Fruit fly (Drosophila melanogaster): ENCODE data around the gene PTPMT1.

PTPMT1 gene

dm6 chr3R:23725711-23726349 lies 32.3 kb upstream of the PTPMT1 start (continued):
- TF ChIP-seq CG8388 (GFP tag; optimal IDR thresholded peaks at IDR 0.05) (no peak), chinmo (GFP tag; IDR thresholded peaks at IDR 0.05; ENCODE audit: partially characterized antibody) (0 out of 4 replicates have a peak, but pooled peaks have one; percentile 32), CG10267 (tag; optimal IDR thresholded peaks at IDR 0.05) (no peak), dmrt11E (tag; optimal IDR thresholded peaks at IDR 0.05) (no peak), mirr (GFP tag; optimal IDR thresholded peaks at IDR 0.05) (peak; percentile 63), CG10543 (GFP tag; optimal IDR thresholded peaks at IDR 0.05) (peak; percentile 86), Hey (tag; optimal IDR thresholded peaks at IDR 0.05) (peak; percentile 41), tll (GFP tag; optimal IDR thresholded peaks at IDR 0.05) (no peak), CG9437 (GFP tag; optimal IDR thresholded peaks at IDR 0.05) (peak; percentile 26), CG15011 (GFP tag; optimal IDR thresholded peaks at IDR 0.05) (no peak), toy (GFP tag; IDR thresholded peaks at IDR 0.05) (0 out of 2 replicates have a peak, but pooled peaks have one; percentile 7), CG15514 (GFP tag; optimal IDR thresholded peaks at IDR 0.05) (peak; percentile 40), CG10431 (GFP tag; optimal IDR thresholded peaks at IDR 0.05) (peak; percentile 52), Trl (optimal IDR thresholded peaks at IDR 0.05) (peak in 1 of 2 experiments; percentile 1), Trl (GFP tag; optimal IDR thresholded peaks at IDR 0.05) (no peak), btn (GFP tag; optimal IDR thresholded peaks at IDR 0.05) (no peak), Blimp-1 (GFP tag; optimal IDR thresholded peaks at IDR 0.05) (peak; percentile 11), tx (GFP tag; optimal IDR thresholded peaks at IDR 0.05) (no peak), CG12236 (GFP tag; optimal IDR thresholded peaks at IDR 0.05) (no peak), CrebB (tag; optimal IDR thresholded peaks at IDR 0.05) (peak; percentile 32), pho (GFP tag; optimal IDR thresholded peaks at IDR 0.05) (peak; percentile 2), Atf3 (GFP tag; optimal IDR thresholded peaks at IDR 0.05) (no peak), CG13894 (tag; optimal IDR thresholded peaks at IDR 0.05) (peak; percentile 93), CG18619 (GFP tag; optimal IDR thresholded peaks at IDR 0.05) (peak; percentile 34), BtbVII (GFP tag; optimal IDR thresholded peaks at IDR 0.05) (peak; percentile 50), CG18599 (GFP tag; optimal IDR thresholded peaks at IDR 0.05) (peak; percentile 66), her (GFP tag; optimal IDR thresholded peaks at IDR 0.05) (no peak), cwo (GFP tag; optimal IDR thresholded peaks at IDR 0.05) (peak; percentile 49), vvl (GFP tag; IDR thresholded peaks at IDR 0.05) (peak; percentile 46; the same call in 1 of the 2 replicates), CG13775 (GFP tag; optimal IDR thresholded peaks at IDR 0.05) (peak; percentile 11), CG15269 (tag; optimal IDR thresholded peaks at IDR 0.05) (peak; percentile 9), CG34376 (GFP tag; optimal IDR thresholded peaks at IDR 0.05) (peak; percentile 78), CG14050 (GFP tag; IDR thresholded peaks at IDR 0.05) (no peak), CG14965 (GFP tag; optimal IDR thresholded peaks at IDR 0.05; ENCODE audit: borderline replicate concordance) (no peak), CG12769 (tag; optimal IDR thresholded peaks at IDR 0.05) (peak; percentile 55), Fer1 (GFP tag; optimal IDR thresholded peaks at IDR 0.05) (peak; percentile 60), cg (GFP tag; optimal IDR thresholded peaks at IDR 0.05) (peak; percentile 44), ssp (GFP tag; IDR thresholded peaks at IDR 0.05) (no peak), CG3281 (GFP tag; optimal IDR thresholded peaks at IDR 0.05) (peak; percentile 33), CG4730 (GFP tag; IDR thresholded peaks at IDR 0.05) (no peak), CG12071 (GFP tag; optimal IDR thresholded peaks at IDR 0.05) (peak; percentile 52), CG11093 (GFP tag; IDR thresholded peaks at IDR 0.05) (no peak), sd (tag; optimal IDR thresholded peaks at IDR 0.05) (peak; percentile 61), Hmr (GFP tag; optimal IDR thresholded peaks at IDR 0.05) (peak; percentile 53), pfk (GFP tag; optimal IDR thresholded peaks at IDR 0.05) (peak; percentile 34), CG8290 (GFP tag; optimal IDR thresholded peaks at IDR 0.05) (no peak), CG8290 (tag; optimal IDR thresholded peaks at IDR 0.05) (peak in 1 of 2 experiments; percentile 65), org-1 (GFP tag; optimal IDR thresholded peaks at IDR 0.05) (peak; percentile 14), CG4707 (GFP tag; optimal IDR thresholded peaks at IDR 0.05) (no peak)
